Worm (Caenorhabditis elegans): ENCODE data around the gene gtf-2H4.

ce11 chrIV:15473588-15474271 lies 20.7 kb upstream of the gtf-2H4 start, which contains the start of gene Y73F8A.26:
- TF ChIP-seq ceh-13 (GFP tag; optimal IDR thresholded peaks at IDR 0.05) (no peak), ama-1 (optimal IDR thresholded peaks at IDR 0.05) (no peak), pes-1 (GFP tag; IDR thresholded peaks at IDR 0.05) (no peak), flt-1 (GFP tag; IDR thresholded peaks at IDR 0.05) (no peak), scrt-1 (GFP tag; IDR thresholded peaks at IDR 0.05) (no peak)

Measured in whole organism, early embryonic.